Fruit fly (Drosophila melanogaster): ENCODE results near the gene CG43954.

Gene CG43954

DNA sequence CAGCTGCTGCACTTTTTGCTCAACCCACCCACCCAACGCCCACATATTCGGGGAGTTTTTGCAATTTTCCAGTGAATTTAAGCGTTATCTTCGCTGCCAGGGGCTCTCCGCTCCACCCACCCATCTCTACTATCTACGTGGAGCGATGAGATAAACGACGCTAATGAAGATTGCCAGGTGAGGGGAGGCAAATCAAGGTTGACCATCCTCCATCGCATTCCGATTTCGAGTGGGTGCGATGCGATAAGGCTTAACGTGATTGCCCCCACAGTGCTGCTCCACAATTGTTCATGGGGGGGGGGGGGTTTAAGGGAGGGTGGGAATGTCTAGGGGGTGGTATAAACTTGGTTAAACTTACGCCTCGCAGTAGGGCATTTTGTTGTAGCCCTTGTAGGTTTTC, 17.6 kb downstream of the CG43954 start:
- TF ChIP-seq CG3919 (GFP tag; optimal IDR thresholded peaks at IDR 0.05): no peak
- TF ChIP-seq Eip93F (GFP tag; optimal IDR thresholded peaks at IDR 0.05): peak; percentile 11
- TF ChIP-seq vri (GFP tag; optimal IDR thresholded peaks at IDR 0.05): peak; percentile 51

DNA sequence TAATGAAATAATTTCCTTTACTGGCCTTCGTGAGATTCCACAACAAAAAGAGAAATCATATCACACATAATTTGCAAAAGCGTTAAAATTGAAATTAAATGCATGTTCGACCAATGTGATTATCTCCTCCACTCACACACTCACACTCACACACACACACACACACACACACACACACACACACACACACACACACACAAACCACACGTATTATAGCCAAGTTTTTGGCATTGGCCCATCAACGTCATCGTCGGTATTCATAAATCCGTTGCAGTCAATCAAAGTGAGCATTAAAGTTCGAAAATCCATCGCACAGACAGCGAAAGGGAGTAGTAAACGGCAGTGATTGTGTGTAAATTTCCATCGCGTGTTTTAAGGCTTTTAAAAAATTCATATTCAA, 21.4 kb downstream of the CG43954 start:
- TF ChIP-seq CG11762 (GFP tag; optimal IDR thresholded peaks at IDR 0.05; ENCODE audit: insufficient read depth) (no peak), lz (GFP tag; optimal IDR thresholded peaks at IDR 0.05) (no peak), dac (GFP tag; optimal IDR thresholded peaks at IDR 0.05) (no peak), CG10669 (GFP tag; optimal IDR thresholded peaks at IDR 0.05) (no peak), CG10631 (GFP tag; optimal IDR thresholded peaks at IDR 0.05) (no peak), eg (GFP tag; IDR thresholded peaks at IDR 0.05) (no peak), Lpt (GFP tag; optimal IDR thresholded peaks at IDR 0.05) (no peak), dsx (GFP tag; optimal IDR thresholded peaks at IDR 0.05; ENCODE audit: poor library complexity, severe bottlenecking) (no peak), Blimp-1 (GFP tag; optimal IDR thresholded peaks at IDR 0.05) (no peak), CG6808 (GFP tag; optimal IDR thresholded peaks at IDR 0.05) (no peak), CG1621 (tag; optimal IDR thresholded peaks at IDR 0.05) (no peak), fkh (GFP tag; optimal IDR thresholded peaks at IDR 0.05) (no peak), Hr39 (GFP tag; optimal IDR thresholded peaks at IDR 0.05) (no peak), Sox14 (GFP tag; optimal IDR thresholded peaks at IDR 0.05) (no peak), CG6276 (GFP tag; optimal IDR thresholded peaks at IDR 0.05) (no peak)

DNA sequence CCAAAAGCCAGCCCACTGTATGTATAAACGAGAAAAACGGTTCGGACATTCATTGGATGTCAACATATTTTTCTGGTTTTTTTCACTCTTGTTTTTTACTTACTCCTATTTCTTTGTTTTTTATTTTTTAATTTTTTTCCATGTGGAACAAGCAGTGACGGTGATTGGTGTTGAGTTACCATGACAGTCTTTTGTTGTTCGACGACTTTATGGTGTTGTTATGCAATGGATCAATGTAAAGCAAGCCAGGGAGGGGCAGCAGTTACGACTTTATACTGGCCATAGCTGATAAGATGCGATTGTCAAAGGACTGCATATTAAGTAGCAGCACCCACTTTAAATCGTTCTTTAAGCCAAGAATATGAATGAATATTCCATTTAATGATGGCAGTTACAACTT, 22.0 kb downstream of the CG43954 start:
- TF ChIP-seq CG6276 (GFP tag; optimal IDR thresholded peaks at IDR 0.05): peak; percentile 19
- no peak for TF ChIP-seq CG6854 (GFP tag; optimal IDR thresholded peaks at IDR 0.05)
- TF ChIP-seq ss (GFP tag; optimal IDR thresholded peaks at IDR 0.05): peak; percentile 4 to 57
- no peak for TF ChIP-seq Smox (GFP tag; optimal IDR thresholded peaks at IDR 0.05)
- TF ChIP-seq Hr38 (GFP tag; optimal IDR thresholded peaks at IDR 0.05): no peak
- TF ChIP-seq Eip78C (GFP tag): peak; percentile 26

DNA sequence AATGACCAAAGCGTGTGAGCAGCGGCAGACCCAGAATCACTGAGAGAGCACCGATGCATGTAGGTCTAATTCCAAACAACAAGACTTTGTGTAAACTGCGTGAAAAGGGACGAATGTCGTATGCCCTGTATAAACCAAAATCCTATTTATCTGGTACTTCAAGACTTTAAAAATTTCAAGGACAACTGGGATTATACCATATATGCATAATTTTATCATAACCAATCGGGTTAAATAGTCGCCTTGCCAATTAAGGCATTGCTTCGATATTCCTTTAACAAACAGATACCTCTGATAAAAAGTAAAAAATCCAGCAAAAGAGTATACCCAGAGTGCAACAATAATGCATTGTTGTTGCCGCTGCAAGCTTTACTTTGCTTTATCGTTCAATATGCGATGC, 28.5 kb downstream of the CG43954 start:
- peak; percentile 40; the same call in 1 of the 3 replicates for TF ChIP-seq CG8119 (GFP tag; IDR thresholded peaks at IDR 0.05)
- peak; percentile 9 for TF ChIP-seq Lpt (GFP tag; optimal IDR thresholded peaks at IDR 0.05)
- TF ChIP-seq fd59A (GFP tag; optimal IDR thresholded peaks at IDR 0.05): no peak
- peak; percentile 51 for TF ChIP-seq CG10631 (GFP tag; optimal IDR thresholded peaks at IDR 0.05)
- peak; percentile 35 for TF ChIP-seq Eip78C (GFP tag)
- no peak for TF ChIP-seq dac (GFP tag; optimal IDR thresholded peaks at IDR 0.05)
- TF ChIP-seq eg (GFP tag; IDR thresholded peaks at IDR 0.05): no peak
- TF ChIP-seq CG6276 (GFP tag; optimal IDR thresholded peaks at IDR 0.05): no peak
- peak; percentile 34 for TF ChIP-seq achi (GFP tag; optimal IDR thresholded peaks at IDR 0.05)
- peak; percentile 17 for TF ChIP-seq CG4318 (GFP tag; optimal IDR thresholded peaks at IDR 0.05)
- peak; percentile 64 for TF ChIP-seq Hr4 (GFP tag; optimal IDR thresholded peaks at IDR 0.05)
- TF ChIP-seq ss (GFP tag; optimal IDR thresholded peaks at IDR 0.05): no peak
- TF ChIP-seq esn (GFP tag; optimal IDR thresholded peaks at IDR 0.05): no peak
- peak; percentile 26 for TF ChIP-seq pdm3 (GFP tag; optimal IDR thresholded peaks at IDR 0.05)
- TF ChIP-seq vri (GFP tag; optimal IDR thresholded peaks at IDR 0.05): no peak
- no peak for TF ChIP-seq CG8319 (GFP tag; optimal IDR thresholded peaks at IDR 0.05)
- TF ChIP-seq Blimp-1 (GFP tag; optimal IDR thresholded peaks at IDR 0.05): no peak
- no peak for TF ChIP-seq CG16779 (tag; optimal IDR thresholded peaks at IDR 0.05)
- peak; percentile 70 for TF ChIP-seq CG32006 (GFP tag; optimal IDR thresholded peaks at IDR 0.05)
- TF ChIP-seq net (GFP tag; optimal IDR thresholded peaks at IDR 0.05): no peak
- TF ChIP-seq cyc (GFP tag; optimal IDR thresholded peaks at IDR 0.05): no peak
- TF ChIP-seq OdsH (GFP tag; optimal IDR thresholded peaks at IDR 0.05): peak; percentile 9
- no peak for TF ChIP-seq CG11902 (GFP tag; optimal IDR thresholded peaks at IDR 0.05)
- TF ChIP-seq topi (GFP tag; optimal IDR thresholded peaks at IDR 0.05): no peak
- no peak for TF ChIP-seq Met (GFP tag; optimal IDR thresholded peaks at IDR 0.05)
- no peak for TF ChIP-seq Ets96B (tag; optimal IDR thresholded peaks at IDR 0.05)
- peak; percentile 32; the same call in 1 of the 2 replicates for TF ChIP-seq Gug (GFP tag; IDR thresholded peaks at IDR 0.05)
- TF ChIP-seq Eip75B (GFP tag; optimal IDR thresholded peaks at IDR 0.05): no peak
- TF ChIP-seq salr (GFP tag; optimal IDR thresholded peaks at IDR 0.05): no peak
- TF ChIP-seq CG6163 (GFP tag; IDR thresholded peaks at IDR 0.05): no peak
- TF ChIP-seq Eip93F (GFP tag; optimal IDR thresholded peaks at IDR 0.05): no peak
- TF ChIP-seq Smox (GFP tag; optimal IDR thresholded peaks at IDR 0.05): no peak
- peak; percentile 5 for TF ChIP-seq Sox14 (GFP tag; optimal IDR thresholded peaks at IDR 0.05)

Data from whole organism, prepupa.